Worm (Caenorhabditis elegans): Measurements from ENCODE around the gene fbxc-44.

DNA sequence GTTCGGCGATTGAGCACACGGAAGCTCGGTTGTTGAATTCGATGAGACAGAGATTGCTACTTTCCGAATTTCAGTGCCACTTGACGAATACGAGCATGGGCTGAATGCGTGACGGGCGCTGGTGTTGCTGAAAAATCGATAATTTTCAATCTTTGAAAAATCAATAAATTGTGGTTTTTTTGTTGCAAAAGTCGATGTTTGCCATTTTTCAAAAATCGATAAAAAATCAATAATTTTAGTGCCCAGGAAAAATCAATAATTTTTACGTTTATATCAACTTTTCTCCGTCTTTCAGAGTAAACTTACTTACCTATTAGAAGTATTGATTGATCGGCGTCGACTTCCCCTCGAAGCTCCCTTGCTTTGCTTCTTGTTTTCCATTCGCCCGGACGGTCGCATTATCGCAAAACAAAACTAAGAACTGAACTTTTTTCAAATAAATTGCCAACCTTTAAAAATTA lies 19.0 kb upstream of the fbxc-44 start, which contains the start of gene C16A11.7:
- TF ChIP-seq jun-1 (tag; optimal IDR thresholded peaks at IDR 0.05): no peak
- no peak for TF ChIP-seq F10B5.3 (tag; optimal IDR thresholded peaks at IDR 0.05)
- TF ChIP-seq ceh-62 (tag; optimal IDR thresholded peaks at IDR 0.05): no peak
- no peak for TF ChIP-seq saeg-2 (GFP tag; IDR thresholded peaks at IDR 0.05)
- TF ChIP-seq cey-2 (tag; optimal IDR thresholded peaks at IDR 0.05; ENCODE audit: borderline replicate concordance, insufficient read depth): no peak
- no peak for TF ChIP-seq ces-1 (GFP tag; optimal IDR thresholded peaks at IDR 0.05)
- TF ChIP-seq lin-1 (GFP tag; IDR thresholded peaks at IDR 0.05): no peak
- no peak for TF ChIP-seq nhr-77 (tag; optimal IDR thresholded peaks at IDR 0.05)
- TF ChIP-seq fkh-10 (GFP tag; optimal IDR thresholded peaks at IDR 0.05): no peak
- no peak for TF ChIP-seq pha-4 (GFP tag; IDR thresholded peaks at IDR 0.05)
- TF ChIP-seq pha-4 (tag; optimal IDR thresholded peaks at IDR 0.05): no peak
- no peak for TF ChIP-seq snpc-4 (tag; optimal IDR thresholded peaks at IDR 0.05)
- TF ChIP-seq nhr-28 (tag; optimal IDR thresholded peaks at IDR 0.05): no peak
- no peak for TF ChIP-seq daf-8 (GFP tag; IDR thresholded peaks at IDR 0.05)
- no peak for TF ChIP-seq egl-43 (GFP tag; IDR thresholded peaks at IDR 0.05)
